Worm (Caenorhabditis elegans): ENCODE measurements around the gene npr-33.

DNA sequence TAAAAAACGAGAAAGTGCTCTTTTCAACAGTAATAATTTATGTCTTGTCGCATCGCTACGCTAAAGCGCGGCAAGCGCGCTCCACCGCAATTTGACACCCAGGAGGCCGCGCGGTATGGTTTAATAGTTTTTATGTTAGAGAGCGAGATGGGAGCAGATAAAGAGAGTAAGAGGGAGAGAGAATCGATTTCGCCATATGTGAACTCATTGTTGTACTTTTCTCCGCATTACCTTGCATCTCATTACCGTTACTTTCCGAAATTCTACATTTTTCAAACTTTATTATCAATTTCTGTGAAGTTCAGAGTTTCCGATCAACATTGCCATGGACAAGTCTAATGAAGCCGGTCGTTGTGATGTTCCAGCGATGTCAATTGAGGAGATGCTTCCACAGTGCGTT lies 13.0 kb downstream of the npr-33 start, which contains the start of gene F31B9.3:
- TF ChIP-seq nhr-12 (tag; optimal IDR thresholded peaks at IDR 0.05) (no peak), C34F6.9 (tag; optimal IDR thresholded peaks at IDR 0.05) (no peak), unc-39 (tag; optimal IDR thresholded peaks at IDR 0.05) (no peak), mdl-1 (tag; optimal IDR thresholded peaks at IDR 0.05) (no peak), snpc-4 (tag; optimal IDR thresholded peaks at IDR 0.05) (no peak), aly-2 (tag; optimal IDR thresholded peaks at IDR 0.05) (no peak), alr-1 (tag; optimal IDR thresholded peaks at IDR 0.05) (no peak)
